Worm (Caenorhabditis elegans) whole organism, L3 larva: ENCODE data around the gene F10G7.5.

Experiments
- ceh-82 ChIP-seq: fragments of 150-350 bp; optimal IDR thresholded peaks from 2 replicates; lab custom pipeline; 2014; ENCODE audit warnings: missing biosample characterization, missing genetic modification characterization
- nhr-11 ChIP-seq: fragments of 150-350 bp; optimal IDR thresholded peaks from 2 replicates; lab custom pipeline; 2014; ENCODE audit warnings: missing biosample characterization, missing genetic modification characterization
- unc-39 ChIP-seq: sonication (generic microtip); optimal IDR thresholded peaks from 4 replicates; lab custom pipeline; 2017; ENCODE audit warnings: missing biosample characterization, missing genetic modification characterization

ce11 chrII:4715676-4716075 is 22.5 kb downstream of the F10G7.5 start, which contains the start of gene F41C3.8:
- TF ChIP-seq unc-39 (tag; lab: Kevin White, UChicago) (no peak), ceh-82 (tag; lab: Kevin White, UChicago) (no peak), nhr-11 (tag; lab: Kevin White, UChicago) (no peak)
